Fruit fly (Drosophila melanogaster) whole organism, prepupa: ENCODE results near the gene CG10809.

Experiments used
- Blimp-1 ChIP-seq: fragments of 200-800 bp; sonication (Bioruptor generic); optimal IDR thresholded peaks from 3 replicates; lab custom pipeline; 2017; ENCODE audit warnings: missing biosample characterization, missing genetic modification characterization, mild to moderate bottlenecking, moderate library complexity, missing genetic modification reagents
- CG10669 ChIP-seq: fragments of 200-800 bp; sonication (Bioruptor generic); optimal IDR thresholded peaks from 3 replicates; lab custom pipeline; 2018; ENCODE audit warnings: missing biosample characterization, mild to moderate bottlenecking, missing genetic modification characterization, moderate library complexity
- CG11294 ChIP-seq: fragments of 200-800 bp; sonication (Bioruptor generic); IDR thresholded peaks from 2 replicates; pipeline ENCODE4 v1.3.6; 2022; ENCODE audit warnings: missing biosample characterization, missing genetic modification characterization
- CG11762 ChIP-seq: fragments of 200-800 bp; sonication (Bioruptor generic); optimal IDR thresholded peaks from 3 replicates; lab custom pipeline; 2016; ENCODE audit warnings: missing biosample characterization, missing genetic modification characterization; ENCODE audit not compliant: insufficient read depth
- CG11902 ChIP-seq: fragments of 200-800 bp; sonication (Bioruptor generic); optimal IDR thresholded peaks from 3 replicates; lab custom pipeline; 2016; ENCODE audit warnings: missing biosample characterization, missing genetic modification characterization
- CG15336 ChIP-seq: fragments of 200-800 bp; sonication (Bioruptor generic); IDR thresholded peaks from 2 replicates; pipeline ENCODE4 v1.3.6; 2022; ENCODE audit warnings: missing biosample characterization, missing genetic modification characterization
- CG16779 ChIP-seq: fragments of 200-800 bp; sonication (Bioruptor generic); optimal IDR thresholded peaks from 3 replicates; lab custom pipeline; 2017; ENCODE audit warnings: missing biosample characterization, mild to moderate bottlenecking, missing genetic modification characterization
- CG3032 ChIP-seq: fragments of 200-800 bp; optimal IDR thresholded peaks from 2 replicates; lab custom pipeline; 2019; ENCODE audit warnings: missing biosample characterization, mild to moderate bottlenecking, missing genetic modification characterization, moderate library complexity
- CG31627 ChIP-seq: fragments of 200-800 bp; sonication (Bioruptor generic); optimal IDR thresholded peaks from 3 replicates; lab custom pipeline; 2016; ENCODE audit warnings: missing biosample characterization, missing genetic modification characterization
- CG32006 ChIP-seq: fragments of 200-800 bp; sonication (Bioruptor generic); optimal IDR thresholded peaks from 3 replicates; lab custom pipeline; 2017; ENCODE audit warnings: missing biosample characterization, mild to moderate bottlenecking, missing genetic modification characterization
- CG34406 ChIP-seq: fragments of 200-800 bp; sonication (Bioruptor generic); optimal IDR thresholded peaks from 3 replicates; lab custom pipeline; 2016; ENCODE audit warnings: missing biosample characterization, missing genetic modification characterization
- CG4318 ChIP-seq: fragments of 200-800 bp; sonication (Bioruptor generic); optimal IDR thresholded peaks from 3 replicates; lab custom pipeline; 2017; ENCODE audit warnings: missing biosample characterization, mild to moderate bottlenecking, missing genetic modification characterization
- CG6808 ChIP-seq: fragments of 200-800 bp; sonication (Bioruptor generic); optimal IDR thresholded peaks from 3 replicates; lab custom pipeline; 2017; ENCODE audit warnings: missing biosample characterization, missing genetic modification characterization, mild to moderate bottlenecking, moderate library complexity, missing genetic modification reagents
- CG6854 ChIP-seq: fragments of 200-800 bp; sonication (Bioruptor generic); optimal IDR thresholded peaks from 2 replicates; lab custom pipeline; 2017; ENCODE audit warnings: missing biosample characterization, mild to moderate bottlenecking, missing genetic modification characterization
- CG8119 ChIP-seq: fragments of 200-800 bp; sonication (Bioruptor generic); IDR thresholded peaks from 3 replicates; pipeline ENCODE4 v1.3.6; 2022; ENCODE audit warnings: missing biosample characterization, missing genetic modification characterization
- CG8319 ChIP-seq: fragments of 200-800 bp; sonication (Bioruptor generic); optimal IDR thresholded peaks from 3 replicates; lab custom pipeline; 2016; ENCODE audit warnings: missing biosample characterization, missing genetic modification characterization
- CG8632 ChIP-seq: fragments of 200-800 bp; sonication (Bioruptor generic); optimal IDR thresholded peaks from 3 replicates; lab custom pipeline; 2016; ENCODE audit warnings: missing biosample characterization, missing genetic modification characterization
- Eip93F ChIP-seq: fragments of 200-800 bp; sonication (Bioruptor generic); optimal IDR thresholded peaks from 2 replicates; lab custom pipeline; 2016; ENCODE audit warnings: missing biosample characterization, mild to moderate bottlenecking, missing genetic modification characterization
- Ets21C ChIP-seq: fragments of 200-800 bp; sonication (Bioruptor generic); optimal IDR thresholded peaks from 3 replicates; lab custom pipeline; 2016; ENCODE audit warnings: missing biosample characterization, missing genetic modification characterization
- Ets96B ChIP-seq: fragments of 200-800 bp; optimal IDR thresholded peaks from 2 replicates; lab custom pipeline; 2019; ENCODE audit warnings: missing biosample characterization, mild to moderate bottlenecking, missing genetic modification characterization, moderate library complexity
- Gug ChIP-seq: fragments of 200-800 bp; sonication (Bioruptor generic); IDR thresholded peaks from 2 replicates; pipeline ENCODE4 v1.3.6; 2022; ENCODE audit warnings: missing biosample characterization, missing genetic modification characterization
- Hr4 ChIP-seq: fragments of 200-800 bp; sonication (Bioruptor generic); optimal IDR thresholded peaks from 3 replicates; lab custom pipeline; 2016; ENCODE audit warnings: missing biosample characterization, missing genetic modification characterization
- Lpt ChIP-seq: fragments of 200-800 bp; sonication (Bioruptor generic); optimal IDR thresholded peaks from 3 replicates; lab custom pipeline; 2016; ENCODE audit warnings: missing biosample characterization, missing genetic modification characterization
- Met ChIP-seq: fragments of 200-800 bp; sonication (Bioruptor generic); optimal IDR thresholded peaks from 3 replicates; lab custom pipeline; 2016; ENCODE audit warnings: missing biosample characterization, missing genetic modification characterization
- OdsH ChIP-seq: fragments of 200-800 bp; sonication (Bioruptor generic); optimal IDR thresholded peaks from 3 replicates; lab custom pipeline; 2016; ENCODE audit warnings: missing biosample characterization, missing genetic modification characterization
- Smox ChIP-seq: fragments of 200-800 bp; sonication (Bioruptor generic); optimal IDR thresholded peaks from 3 replicates; lab custom pipeline; 2016; ENCODE audit warnings: missing biosample characterization, missing genetic modification characterization
- Sox102F ChIP-seq: fragments of 200-800 bp; sonication (Bioruptor generic); optimal IDR thresholded peaks from 2 replicates; lab custom pipeline; 2016; ENCODE audit warnings: missing biosample characterization, mild to moderate bottlenecking, missing genetic modification characterization
- Sox14 ChIP-seq: fragments of 200-800 bp; sonication (Bioruptor generic); optimal IDR thresholded peaks from 3 replicates; lab custom pipeline; 2016; ENCODE audit warnings: missing biosample characterization, missing genetic modification characterization
- Sox15 ChIP-seq: fragments of 200-800 bp; sonication (Bioruptor generic); optimal IDR thresholded peaks from 3 replicates; lab custom pipeline; 2016; ENCODE audit warnings: missing biosample characterization, missing genetic modification characterization
- cyc ChIP-seq: fragments of 200-800 bp; sonication (Bioruptor generic); optimal IDR thresholded peaks from 3 replicates; lab custom pipeline; 2016; ENCODE audit warnings: missing biosample characterization, missing genetic modification characterization
- dsx ChIP-seq: fragments of 200-800 bp; optimal IDR thresholded peaks from 3 replicates; lab custom pipeline; 2019; ENCODE audit warnings: missing biosample characterization, mild to moderate bottlenecking, missing genetic modification characterization, moderate library complexity; ENCODE audit not compliant: poor library complexity, severe bottlenecking
- eg ChIP-seq: fragments of 200-800 bp; sonication (Bioruptor generic); IDR thresholded peaks from 3 replicates; pipeline ENCODE4 v1.3.6; 2022; ENCODE audit warnings: missing biosample characterization, missing genetic modification characterization
- fd59A ChIP-seq: fragments of 200-800 bp; sonication (Bioruptor generic); optimal IDR thresholded peaks from 2 replicates; lab custom pipeline; 2017; ENCODE audit warnings: missing biosample characterization, mild to moderate bottlenecking, missing genetic modification characterization, missing genetic modification reagents
- fd85E ChIP-seq: fragments of 200-800 bp; sonication (Bioruptor generic); optimal IDR thresholded peaks from 3 replicates; lab custom pipeline; 2016; ENCODE audit warnings: missing biosample characterization, missing genetic modification characterization
- fkh ChIP-seq: fragments of 200-800 bp; sonication (Bioruptor generic); optimal IDR thresholded peaks from 3 replicates; lab custom pipeline; 2017; ENCODE audit warnings: missing biosample characterization, mild to moderate bottlenecking, missing genetic modification characterization, moderate library complexity
- lz ChIP-seq: fragments of 200-800 bp; sonication (Bioruptor generic); optimal IDR thresholded peaks from 3 replicates; lab custom pipeline; 2016; ENCODE audit warnings: missing biosample characterization, missing genetic modification characterization
- pdm3 ChIP-seq: fragments of 200-800 bp; sonication (Bioruptor generic); optimal IDR thresholded peaks from 3 replicates; lab custom pipeline; 2016; ENCODE audit warnings: missing biosample characterization, missing genetic modification characterization
- salr ChIP-seq, 2 experiments: fragments of 200-800 bp; sonication (Bioruptor generic); optimal IDR thresholded peaks; 3 replicates each; lab custom pipeline; 2016 to 2018; ENCODE audit warnings: missing biosample characterization in 2 of 2, missing genetic modification characterization in 2 of 2, mild to moderate bottlenecking in 1 of 2
- spab ChIP-seq: fragments of 200-800 bp; sonication (Bioruptor generic); optimal IDR thresholded peaks from 2 replicates; lab custom pipeline; 2017; ENCODE audit warnings: missing biosample characterization, mild to moderate bottlenecking, missing genetic modification characterization, missing genetic modification reagents
- ss ChIP-seq, 2 experiments: fragments of 200-800 bp; sonication (Bioruptor generic); optimal IDR thresholded peaks; 2 replicates in 1 of 2; 3 replicates in 1 of 2; lab custom pipeline; 2017 to 2018; ENCODE audit warnings: mild to moderate bottlenecking in 2 of 2, missing biosample characterization in 2 of 2, missing genetic modification characterization in 2 of 2, moderate library complexity in 1 of 2
- svp ChIP-seq: fragments of 200-800 bp; sonication (Bioruptor generic); peaks from one replicate; lab custom pipeline; 2016; ENCODE audit warnings: missing biosample characterization, missing genetic modification characterization
- topi ChIP-seq: fragments of 200-800 bp; sonication (Bioruptor generic); optimal IDR thresholded peaks from 3 replicates; lab custom pipeline; 2016; ENCODE audit warnings: missing biosample characterization, missing genetic modification characterization
- vri ChIP-seq: fragments of 200-800 bp; sonication (Bioruptor generic); optimal IDR thresholded peaks from 3 replicates; lab custom pipeline; 2016; ENCODE audit warnings: missing biosample characterization, mild to moderate bottlenecking, missing genetic modification characterization

CG10809 gene

DNA sequence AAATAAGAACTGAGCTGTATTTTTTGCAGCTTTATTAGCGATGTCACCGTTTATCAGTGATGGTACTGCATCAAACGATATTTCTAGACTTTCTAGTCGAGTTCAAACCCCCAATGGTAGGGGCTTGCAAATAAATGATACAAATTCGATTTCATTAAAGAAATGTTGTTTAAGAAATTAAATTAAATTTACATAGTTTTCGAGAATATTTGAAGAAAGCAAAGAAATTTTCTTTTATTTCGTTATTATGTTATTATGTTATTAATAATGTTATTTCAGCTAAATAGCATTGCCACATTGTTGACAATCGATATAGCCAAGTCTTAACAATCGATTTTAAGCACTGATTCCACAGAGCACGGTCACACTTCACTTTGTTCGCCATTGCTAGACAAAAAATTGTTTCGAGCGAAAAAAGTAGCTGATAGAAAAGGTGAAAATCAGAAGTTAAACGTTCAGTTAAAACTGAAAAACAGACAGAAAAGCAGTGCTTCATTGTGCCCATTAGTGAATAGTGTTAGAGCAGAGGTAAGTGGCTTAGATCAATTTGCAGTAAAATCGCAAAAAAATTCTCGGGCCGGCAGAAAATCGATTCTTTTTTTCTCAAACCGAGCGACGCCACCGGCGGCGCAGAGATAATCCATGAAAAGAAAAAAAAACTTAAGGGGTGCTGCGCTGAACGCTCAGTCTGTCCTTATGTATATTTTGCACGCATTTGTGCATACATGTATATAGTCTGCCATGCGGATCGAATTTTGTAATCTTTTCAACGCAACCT lies 4.8 kb upstream of the CG10809 start, which contains the start of the genes iPLA2-VIA and Ciz1 (continued):
- TF ChIP-seq CG31627 (peak; percentile 13), CG15336 (no peak), vri (GFP tag; lab: Kevin White, UChicago) (no peak), CG11762 (no peak), CG16779 (tag; lab: Kevin White, UChicago) (no peak), salr (GFP tag; optimal IDR thresholded peaks at IDR 0.05; lab: Kevin White, UChicago) (no peak), CG8319 (no peak), Gug (GFP tag; lab: Robert Waterston, UW) (no peak), CG11294 (no peak), eg (no peak), fd59A (GFP tag; lab: Kevin White, UChicago) (no peak), CG8119 (GFP tag; lab: Robert Waterston, UW) (no peak), CG32006 (no peak), Hr4 (GFP tag; lab: Kevin White, UChicago) (no peak), fd85E (GFP tag; lab: Kevin White, UChicago) (no peak)

DNA sequence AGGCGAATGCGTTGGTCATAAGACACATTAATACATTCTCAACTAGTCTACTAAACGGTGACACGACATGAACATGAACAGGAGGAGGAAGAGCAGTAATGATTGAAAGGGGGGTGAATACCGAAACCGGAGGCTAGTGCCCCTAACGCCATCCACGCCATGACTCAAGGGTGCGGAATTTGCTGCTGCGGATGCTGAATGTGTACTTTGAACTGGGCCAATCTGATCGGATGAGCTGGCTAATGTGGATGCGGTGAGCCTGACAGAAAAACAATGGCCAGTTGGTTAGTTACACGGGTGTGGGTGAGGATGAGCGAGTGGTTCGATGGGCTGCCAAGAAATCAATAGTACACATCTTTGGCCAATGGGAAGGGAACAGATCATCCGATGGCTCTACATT lies 4.0 kb upstream of the CG10809 start:
- TF ChIP-seq fkh = no peak
- TF ChIP-seq ss (GFP tag; optimal IDR thresholded peaks at IDR 0.05; lab: Kevin White, UChicago) = peak; percentile 6 to 46
- TF ChIP-seq Gug (GFP tag; lab: Robert Waterston, UW) = no peak
- peak; percentile 30 for TF ChIP-seq CG6854 (GFP tag; lab: Kevin White, UChicago)
- peak; percentile 54 for TF ChIP-seq CG6808 (GFP tag; lab: Kevin White, UChicago)

DNA sequence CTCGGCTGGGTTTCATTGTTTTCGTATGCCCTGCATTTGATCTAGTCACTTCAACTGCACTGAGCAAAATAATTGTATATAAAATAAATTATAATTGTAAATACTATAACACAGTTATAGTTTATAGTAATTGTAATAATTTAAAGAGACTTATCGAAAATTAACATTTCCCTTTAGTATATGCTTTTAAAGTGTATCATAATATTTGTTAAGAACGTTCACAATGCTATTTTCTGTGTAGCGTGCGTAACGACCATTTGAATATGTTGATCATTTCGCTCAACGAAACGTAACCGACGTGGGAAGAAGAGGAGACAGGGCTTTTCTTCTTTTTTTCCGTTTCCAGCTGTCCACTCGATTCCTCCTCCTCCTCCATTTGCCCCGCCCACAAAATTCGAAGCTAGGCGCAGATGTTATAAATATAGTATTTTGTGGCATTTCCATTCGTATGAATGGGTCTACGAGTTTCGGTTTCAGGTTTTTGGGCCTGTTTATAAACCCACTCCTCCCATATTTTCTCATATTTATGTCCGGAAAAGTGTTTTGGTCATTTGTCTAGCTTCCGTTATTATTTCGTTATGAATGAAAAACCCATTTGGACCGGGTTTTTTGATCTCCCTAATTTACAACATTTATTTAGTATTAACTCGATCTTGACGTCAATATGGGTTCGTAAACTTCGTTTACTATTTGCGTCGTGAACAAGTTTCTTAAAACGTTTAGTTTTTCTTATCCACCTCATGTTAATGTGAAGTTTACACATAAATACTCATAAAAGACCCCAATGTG lies 3.1 kb downstream of the CG10809 start:
- TF ChIP-seq CG31627 = no peak
- no peak for TF ChIP-seq salr (GFP tag; optimal IDR thresholded peaks at IDR 0.05; lab: Kevin White, UChicago)
- no peak for TF ChIP-seq Lpt
- no peak for TF ChIP-seq spab
- TF ChIP-seq CG11902 (GFP tag; lab: Kevin White, UChicago) = no peak
- no peak for TF ChIP-seq Sox14
- no peak for TF ChIP-seq CG32006
- peak; percentile 25 for TF ChIP-seq Hr4 (GFP tag; lab: Kevin White, UChicago)
- TF ChIP-seq CG11294 = 0 out of 2 replicates have a peak, but pooled peaks have one; percentile 19
- peak; percentile 52 for TF ChIP-seq dsx
- TF ChIP-seq CG4318 (GFP tag; lab: Kevin White, UChicago) = no peak
- TF ChIP-seq fd59A (GFP tag; lab: Kevin White, UChicago) = no peak
- TF ChIP-seq CG3032 (tag; lab: Kevin White, UChicago) = peak; percentile 61
- TF ChIP-seq Gug (GFP tag; lab: Robert Waterston, UW) = peak; percentile 59
- TF ChIP-seq Ets21C (GFP tag; lab: Kevin White, UChicago) = no peak
- TF ChIP-seq Eip93F (GFP tag; lab: Kevin White, UChicago) = no peak
- TF ChIP-seq Sox102F (GFP tag; lab: Kevin White, UChicago) = no peak
- TF ChIP-seq Blimp-1 = no peak
- TF ChIP-seq svp = no peak
- no peak for TF ChIP-seq Smox (GFP tag; lab: Kevin White, UChicago)
- TF ChIP-seq lz (GFP tag; lab: Kevin White, UChicago) = no peak
- TF ChIP-seq CG8632 (GFP tag; lab: Kevin White, UChicago) = peak; percentile 21
- TF ChIP-seq Sox15 = no peak
- peak; percentile 59 for TF ChIP-seq Ets96B (tag; lab: Kevin White, UChicago)
- no peak for TF ChIP-seq cyc
- no peak for TF ChIP-seq fd85E (GFP tag; lab: Kevin White, UChicago)
- peak; percentile 79; the same call in 2 of the 3 replicates for TF ChIP-seq eg
- TF ChIP-seq CG10669 (GFP tag; lab: Kevin White, UChicago) = peak; percentile 44
- TF ChIP-seq CG11762 = peak; percentile 42
- no peak for TF ChIP-seq pdm3
- TF ChIP-seq OdsH (GFP tag; lab: Kevin White, UChicago) = peak; percentile 6
- no peak for TF ChIP-seq topi (GFP tag; lab: Kevin White, UChicago)
- TF ChIP-seq CG15336 = peak; percentile 81
- peak; percentile 41 for TF ChIP-seq CG34406 (GFP tag; lab: Kevin White, UChicago)
- no peak for TF ChIP-seq Met (GFP tag; lab: Kevin White, UChicago)
